Fruit fly (Drosophila melanogaster) whole organism, embryonic: ENCODE data around the gene CG12640.

ENCODE experiments used
- CG14710 ChIP-seq: fragments of 200-800 bp; sonication (Bioruptor generic); optimal IDR thresholded peaks from 3 replicates; lab custom pipeline; 2019; ENCODE audit warnings: missing biosample characterization, mild to moderate bottlenecking, missing genetic modification characterization, moderate library complexity
- CG17829 ChIP-seq: fragments of 200-800 bp; optimal IDR thresholded peaks from 2 replicates; lab custom pipeline; 2019; ENCODE audit warnings: missing biosample characterization, mild to moderate bottlenecking, missing genetic modification characterization, moderate library complexity
- CG4707 ChIP-seq: fragments of 200-800 bp; sonication (Bioruptor generic); optimal IDR thresholded peaks from 2 replicates; lab custom pipeline; 2018; ENCODE audit warnings: missing biosample characterization, mild to moderate bottlenecking, missing genetic modification characterization, moderate library complexity
- Dip3 ChIP-seq: fragments of 200-800 bp; sonication (Bioruptor generic); optimal IDR thresholded peaks from 3 replicates; lab custom pipeline; 2016; ENCODE audit warnings: missing biosample characterization, missing genetic modification characterization
- Hr39 ChIP-seq: fragments of >200 bp; optimal IDR thresholded peaks from 2 replicates; lab custom pipeline; 2017
- Six4 ChIP-seq: fragments of 200-800 bp; sonication (Bioruptor generic); optimal IDR thresholded peaks from 2 replicates; lab custom pipeline; 2016; ENCODE audit warnings: missing biosample characterization, missing genetic modification characterization
- en ChIP-seq: fragments of 200-800 bp; sonication (Bioruptor generic); optimal IDR thresholded peaks from 2 replicates; lab custom pipeline; 2016; ENCODE audit warnings: missing biosample characterization, missing genetic modification characterization

DNA sequence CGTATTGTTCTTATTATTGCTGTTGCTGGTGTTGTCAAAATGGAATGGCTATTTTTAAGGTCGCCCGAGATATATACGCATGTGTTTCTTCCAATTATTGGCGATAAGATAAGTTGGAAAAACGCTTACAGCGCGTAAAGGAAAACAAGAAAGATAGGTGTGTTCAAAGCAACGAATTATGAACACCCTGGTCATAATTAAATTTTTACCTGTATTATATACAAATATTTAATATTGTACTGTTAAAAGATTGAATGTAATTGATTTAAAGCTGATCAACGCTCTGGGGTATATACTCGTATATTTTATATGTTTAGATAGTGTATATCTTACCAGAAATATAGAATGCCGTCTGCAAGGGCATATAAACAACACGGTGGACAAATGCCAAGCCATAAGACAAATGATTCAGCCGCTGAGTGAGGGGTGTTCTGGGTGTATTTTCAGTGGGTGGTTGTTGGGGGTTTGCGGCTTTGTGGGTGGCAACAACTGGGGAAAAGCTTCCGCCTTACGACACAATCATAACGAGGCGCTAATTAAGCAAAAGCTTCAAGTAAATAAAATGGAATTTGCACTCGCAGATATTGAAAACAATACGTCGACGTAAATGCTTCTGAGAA lies 35.0 kb downstream of the CG12640 start:
- TF ChIP-seq Hr39 (lab: Kevin White, UChicago): no peak
- TF ChIP-seq Dip3 (GFP tag; lab: Kevin White, UChicago): no peak
- no peak for TF ChIP-seq Six4 (GFP tag; lab: Kevin White, UChicago)
- TF ChIP-seq CG4707 (GFP tag; lab: Kevin White, UChicago): no peak
- TF ChIP-seq CG14710 (tag; lab: Kevin White, UChicago): no peak
- no peak for TF ChIP-seq en (GFP tag; lab: Kevin White, UChicago)
- TF ChIP-seq CG17829 (tag; lab: Kevin White, UChicago): no peak
